Worm (Caenorhabditis elegans) whole organism, L3 larva: ENCODE measurements around the gene spp-3.

Source experiments
- aly-2 ChIP-seq: fragments of 150-350 bp; optimal IDR thresholded peaks from 2 replicates; lab custom pipeline; 2014; ENCODE audit warnings: missing biosample characterization, missing genetic modification characterization
- ama-1 ChIP-seq: fragments of 150-350 bp; optimal IDR thresholded peaks from 2 replicates; lab custom pipeline; 2018
- daf-12 ChIP-seq: fragments of 150-350 bp; optimal IDR thresholded peaks from 2 replicates; lab custom pipeline; 2014; ENCODE audit warnings: missing biosample characterization, missing genetic modification reagents, missing genetic modification characterization
- fos-1 ChIP-seq: fragments of 150-350 bp; optimal IDR thresholded peaks from 2 replicates; lab custom pipeline; 2014; ENCODE audit warnings: missing biosample characterization, missing genetic modification characterization
- jun-1 ChIP-seq: fragments of 150-350 bp; optimal IDR thresholded peaks from 2 replicates; lab custom pipeline; 2014; ENCODE audit warnings: missing biosample characterization, missing genetic modification reagents, missing genetic modification characterization
- nfya-1 ChIP-seq: sonication (generic microtip); optimal IDR thresholded peaks from 2 replicates; lab custom pipeline; 2017; ENCODE audit warnings: missing genetic modification characterization, mild to moderate bottlenecking, missing compliant biosample characterization, antibody characterized with exemption, moderate library complexity; ENCODE audit not compliant: insufficient read depth
- nhr-23 ChIP-seq: fragments of 150-350 bp; optimal IDR thresholded peaks from 2 replicates; lab custom pipeline; 2014; ENCODE audit warnings: missing biosample characterization, missing genetic modification reagents, missing genetic modification characterization
- nhr-25 ChIP-seq: sonication (generic microtip); optimal IDR thresholded peaks from 2 replicates; lab custom pipeline; 2017; ENCODE audit warnings: missing biosample characterization, missing genetic modification characterization
- nhr-28 ChIP-seq: fragments of 150-350 bp; optimal IDR thresholded peaks from 2 replicates; lab custom pipeline; 2014; ENCODE audit warnings: missing biosample characterization, missing genetic modification characterization
- nhr-77 ChIP-seq: fragments of 150-350 bp; optimal IDR thresholded peaks from 2 replicates; lab custom pipeline; 2014; ENCODE audit warnings: missing biosample characterization, missing genetic modification characterization
- pha-4 ChIP-seq: fragments of 150-350 bp; optimal IDR thresholded peaks from 2 replicates; lab custom pipeline; 2014; ENCODE audit warnings: missing biosample characterization, missing genetic modification reagents, missing genetic modification characterization
- unc-62 ChIP-seq: fragments of 150-350 bp; sonication (generic microtip); optimal IDR thresholded peaks from 4 replicates; lab custom pipeline; 2014; ENCODE audit warnings: missing biosample characterization, missing genetic modification reagents, missing genetic modification characterization

DNA sequence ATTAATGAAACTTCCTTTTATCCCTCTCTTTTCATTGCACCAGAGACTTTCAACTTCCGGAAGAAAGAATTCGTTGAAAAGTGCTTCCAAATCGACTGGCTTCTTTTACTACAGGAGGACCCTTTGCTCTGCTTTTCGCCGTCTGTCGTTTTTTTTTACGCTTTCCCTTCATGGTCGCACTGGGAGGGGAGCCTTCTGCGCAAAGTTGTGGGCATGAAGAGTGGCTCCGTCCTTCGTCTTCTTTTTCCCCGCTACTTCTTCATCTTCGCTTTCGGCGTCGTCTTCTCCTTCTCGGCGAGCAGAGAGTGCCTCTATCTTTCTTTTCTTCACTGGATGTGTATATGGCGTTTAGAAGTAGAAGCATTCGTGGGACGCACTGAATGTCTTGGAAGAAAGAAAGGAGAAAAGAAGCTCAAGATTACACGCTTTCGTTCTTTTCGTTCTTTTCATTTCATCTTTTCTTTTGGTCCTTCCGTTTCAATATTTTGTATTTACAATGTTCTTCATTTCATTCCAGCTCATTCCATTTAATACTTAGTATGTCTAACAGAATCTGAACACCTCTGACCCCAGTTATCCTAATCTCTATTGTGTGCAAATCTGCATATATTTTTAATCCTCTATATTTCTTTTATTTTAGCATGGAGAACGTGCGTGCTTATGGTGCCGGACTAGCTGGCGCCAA lies 12.0 kb upstream of the spp-3 start, which contains the start of gene sng-1:
- TF ChIP-seq jun-1 (tag; lab: Kevin White, UChicago) (no peak), pha-4 (tag; lab: Kevin White, UChicago) (no peak), daf-12 (tag; lab: Kevin White, UChicago) (no peak), nhr-77 (tag; lab: Kevin White, UChicago) (no peak), ama-1 (lab: Kevin White, UChicago) (no peak), unc-62 (GFP tag; lab: Kevin White, UChicago) (no peak), nhr-25 (tag; lab: Kevin White, UChicago) (no peak), nhr-28 (tag; lab: Kevin White, UChicago) (no peak), aly-2 (tag; lab: Kevin White, UChicago) (no peak), fos-1 (tag; lab: Kevin White, UChicago) (no peak), nhr-23 (no peak), nfya-1 (tag; lab: Kevin White, UChicago) (peak; percentile 36)
